Worm (Caenorhabditis elegans): ENCODE data around the gene pcrg-1.

The pcrg-1 gene

ce11 chrII:7151969-7152631 lies 48.2 kb upstream of the pcrg-1 start, which contains the start of gene fust-1 (continued):
- peak; percentile 81 for TF ChIP-seq fkh-4 (tag; optimal IDR thresholded peaks at IDR 0.05; ENCODE audit: borderline replicate concordance)
- no peak for TF ChIP-seq ces-1 (GFP tag; optimal IDR thresholded peaks at IDR 0.05)
- peak; percentile 94 for TF ChIP-seq fkh-8 (tag; optimal IDR thresholded peaks at IDR 0.05)
- peak; percentile 98 for TF ChIP-seq nhr-47 (tag; optimal IDR thresholded peaks at IDR 0.05)
- peak; percentile 98 for TF ChIP-seq unc-130 (tag; optimal IDR thresholded peaks at IDR 0.05)
- TF ChIP-seq hlh-4 (tag; optimal IDR thresholded peaks at IDR 0.05) = no peak
- peak; percentile 98 for TF ChIP-seq nhr-20 (tag; optimal IDR thresholded peaks at IDR 0.05)
- TF ChIP-seq unc-98 (GFP tag; IDR thresholded peaks at IDR 0.05) = peak; percentile 83
- peak in 1 of 2 experiments; percentile 86 for TF ChIP-seq ztf-11 (tag; optimal IDR thresholded peaks at IDR 0.05)
- peak; percentile 47 for TF ChIP-seq unc-62 (GFP tag; optimal IDR thresholded peaks at IDR 0.05)
- peak in 1 of 2 experiments; percentile 88 for TF ChIP-seq mdl-1 (tag; optimal IDR thresholded peaks at IDR 0.05)
- TF ChIP-seq nhr-12 (tag; optimal IDR thresholded peaks at IDR 0.05) = no peak
- no peak for TF ChIP-seq nhr-76 (tag; optimal IDR thresholded peaks at IDR 0.05)
- peak; percentile 97 for TF ChIP-seq tbx-2 (tag; optimal IDR thresholded peaks at IDR 0.05)
- TF ChIP-seq ceh-63 (GFP tag; optimal IDR thresholded peaks at IDR 0.05) = peak; percentile 48
- TF ChIP-seq nhr-11 (tag; optimal IDR thresholded peaks at IDR 0.05) = peak; percentile 95
- peak; percentile 97 for TF ChIP-seq nhr-19 (GFP tag; conservative IDR thresholded peaks at IDR 0.05)
- TF ChIP-seq ets-5 (GFP tag; IDR thresholded peaks at IDR 0.05) = no peak
- TF ChIP-seq lin-39 (tag; optimal IDR thresholded peaks at IDR 0.05) = peak; percentile 96
- peak; percentile 79 for TF ChIP-seq nhr-237 (tag; optimal IDR thresholded peaks at IDR 0.05)
- TF ChIP-seq egl-13 (tag; optimal IDR thresholded peaks at IDR 0.05) = peak; percentile 93
- peak; percentile 73 for TF ChIP-seq blmp-1 (tag; optimal IDR thresholded peaks at IDR 0.05)
- TF ChIP-seq sptf-1 (tag; optimal IDR thresholded peaks at IDR 0.05) = no peak
- peak; percentile 99 for TF ChIP-seq mep-1 (tag; optimal IDR thresholded peaks at IDR 0.05)
- no peak for TF ChIP-seq unc-30 (tag; optimal IDR thresholded peaks at IDR 0.05)
- TF ChIP-seq ztf-4 (tag; optimal IDR thresholded peaks at IDR 0.05) = peak; percentile 93
- TF ChIP-seq lin-15B (tag; optimal IDR thresholded peaks at IDR 0.05) = peak; percentile 90
- TF ChIP-seq elt-3 (tag; optimal IDR thresholded peaks at IDR 0.05) = peak in 5 of 6 experiments; percentile 89 to 98 (median 94)
- peak; percentile 70 for TF ChIP-seq efl-3 (GFP tag; optimal IDR thresholded peaks at IDR 0.05)
- TF ChIP-seq nhr-84 (tag; optimal IDR thresholded peaks at IDR 0.05) = no peak
- TF ChIP-seq nhr-28 (tag; optimal IDR thresholded peaks at IDR 0.05) = peak; percentile 4
- peak; percentile 99 for TF ChIP-seq nhr-85 (tag)
- peak; percentile 93 for TF ChIP-seq C04F5.9 (tag; optimal IDR thresholded peaks at IDR 0.05)
- peak; percentile 92 for TF ChIP-seq snpc-4 (tag; optimal IDR thresholded peaks at IDR 0.05)
- peak; percentile 88 for TF ChIP-seq zip-4 (GFP tag; optimal IDR thresholded peaks at IDR 0.05)
- TF ChIP-seq pqm-1 (tag; optimal IDR thresholded peaks at IDR 0.05) = no peak
- peak; percentile 75 for TF ChIP-seq pag-3 (tag; optimal IDR thresholded peaks at IDR 0.05; ENCODE audit: borderline replicate concordance, insufficient read depth)
- TF ChIP-seq ceh-88 (GFP tag; IDR thresholded peaks at IDR 0.05) = peak; percentile 81
- peak; percentile 93 for TF ChIP-seq elt-2 (tag; optimal IDR thresholded peaks at IDR 0.05)
- peak; percentile 97 for TF ChIP-seq nhr-90 (tag; optimal IDR thresholded peaks at IDR 0.05; ENCODE audit: poor library complexity)
- TF ChIP-seq fkh-10 (GFP tag; optimal IDR thresholded peaks at IDR 0.05) = peak; percentile 74
- no peak for TF ChIP-seq hlh-17 (GFP tag; optimal IDR thresholded peaks at IDR 0.05; ENCODE audit: borderline replicate concordance)
- TF ChIP-seq jun-1 (tag; optimal IDR thresholded peaks at IDR 0.05) = peak; percentile 96
- TF ChIP-seq C16A3.4 (tag; optimal IDR thresholded peaks at IDR 0.05) = peak; percentile 96
- peak; percentile 87 for TF ChIP-seq fos-1 (tag; optimal IDR thresholded peaks at IDR 0.05)
- TF ChIP-seq swsn-7 (tag; optimal IDR thresholded peaks at IDR 0.05) = peak; percentile 98
- TF ChIP-seq lin-14 (GFP tag; optimal IDR thresholded peaks at IDR 0.05) = peak; percentile 97
- peak; percentile 95 for TF ChIP-seq irx-1 (tag; optimal IDR thresholded peaks at IDR 0.05)
- TF ChIP-seq sup-37 (GFP tag; optimal IDR thresholded peaks at IDR 0.05) = peak; percentile 90
- TF ChIP-seq rnt-1 (tag; optimal IDR thresholded peaks at IDR 0.05) = peak; percentile 97
- TF ChIP-seq aly-2 (tag; optimal IDR thresholded peaks at IDR 0.05) = peak; percentile 94
- TF ChIP-seq grh-1 (GFP tag; IDR thresholded peaks at IDR 0.05) = peak; percentile 97

Measured in whole organism, L1 larva.